Fruit fly (Drosophila melanogaster): ENCODE measurements around the gene Droj2.
A peak's percentile ranks its signal among the peaks of the same experiment; 100 is the strongest.

Gene Droj2

DNA sequence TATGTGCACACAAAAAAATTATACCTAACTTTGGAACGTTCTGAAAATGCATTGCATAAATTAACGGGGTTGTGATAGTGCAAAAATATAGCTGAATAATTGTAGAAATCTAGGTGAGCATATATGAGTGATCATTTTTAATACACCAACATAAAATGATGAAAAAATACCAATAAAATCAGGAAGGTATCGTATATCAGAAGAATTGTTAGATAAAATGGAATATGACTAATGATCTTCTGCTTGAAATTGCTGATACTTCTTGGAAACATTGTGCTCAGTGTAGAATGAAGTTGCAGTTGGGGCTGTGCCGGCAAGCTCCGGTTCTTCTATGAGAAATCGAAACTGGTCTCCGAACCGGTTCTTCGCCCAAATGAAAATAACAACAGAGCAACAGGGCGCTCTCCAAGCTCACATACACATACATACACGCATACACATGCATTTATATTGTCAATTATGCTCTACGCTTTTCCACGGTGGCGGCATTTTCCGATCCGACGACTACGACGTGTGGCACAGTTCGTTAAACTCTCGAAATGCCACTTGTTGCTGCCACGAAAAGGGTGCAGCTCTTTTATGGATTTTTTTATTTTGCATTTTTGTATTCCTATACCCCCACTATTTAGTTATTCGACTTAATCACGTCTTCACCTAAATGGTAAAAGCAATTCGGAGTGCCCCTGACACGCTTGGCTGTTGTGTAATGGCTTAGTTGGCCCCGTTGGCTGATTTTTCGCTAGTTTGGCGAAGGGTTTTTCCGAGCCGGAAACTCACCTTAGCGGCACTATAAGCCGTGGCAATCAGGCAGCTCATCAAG, 19.2 kb downstream of the Droj2 start (continued):
- TF ChIP-seq aop (GFP tag; IDR thresholded peaks at IDR 0.05) (no peak), Taf1 (GFP tag; IDR thresholded peaks at IDR 0.05) (peak; percentile 65; the same call in 1 of the 2 replicates), dimm (GFP tag; IDR thresholded peaks at IDR 0.05) (peak; percentile 11; the same call in 1 of the 2 replicates), ash1 (GFP tag; optimal IDR thresholded peaks at IDR 0.05) (no peak), CG4707 (GFP tag; optimal IDR thresholded peaks at IDR 0.05) (peak; percentile 66), CG8290 (GFP tag; optimal IDR thresholded peaks at IDR 0.05) (peak; percentile 88), CG8290 (tag; optimal IDR thresholded peaks at IDR 0.05) (peak; percentile 58 to 77), Ravus (GFP tag; IDR thresholded peaks at IDR 0.05) (peak; percentile 66), Sry-β (GFP tag; optimal IDR thresholded peaks at IDR 0.05) (peak; percentile 49), CG1792 (GFP tag; optimal IDR thresholded peaks at IDR 0.05) (peak; percentile 79), Eip74EF (GFP tag; optimal IDR thresholded peaks at IDR 0.05) (peak in 1 of 2 experiments; percentile 92), CG18619 (GFP tag; optimal IDR thresholded peaks at IDR 0.05) (peak; percentile 89), MBD-R2 (GFP tag; IDR thresholded peaks at IDR 0.05) (peak; percentile 48), Asciz (GFP tag; optimal IDR thresholded peaks at IDR 0.05) (peak; percentile 84), crol (GFP tag; IDR thresholded peaks at IDR 0.05) (no peak), crc (GFP tag; optimal IDR thresholded peaks at IDR 0.05) (peak; percentile 76), bsh (GFP tag; optimal IDR thresholded peaks at IDR 0.05) (peak; percentile 90 to 91), sug (tag; optimal IDR thresholded peaks at IDR 0.05) (peak; percentile 76), Deaf1 (tag; optimal IDR thresholded peaks at IDR 0.05) (peak; percentile 48), CG9932 (GFP tag; IDR thresholded peaks at IDR 0.05) (peak; percentile 85), ttk (GFP tag; IDR thresholded peaks at IDR 0.05) (peak; percentile 83), Hey (tag; optimal IDR thresholded peaks at IDR 0.05) (peak; percentile 19), stc (GFP tag; IDR thresholded peaks at IDR 0.05) (peak; percentile 86; the same call in 1 of the 2 replicates), zfh1 (GFP tag; IDR thresholded peaks at IDR 0.05) (peak; percentile 82), CG4854 (GFP tag; optimal IDR thresholded peaks at IDR 0.05) (peak; percentile 83), CG10979 (tag; optimal IDR thresholded peaks at IDR 0.05) (peak; percentile 93), CG10431 (GFP tag; optimal IDR thresholded peaks at IDR 0.05) (peak; percentile 76), CG13424 (tag; optimal IDR thresholded peaks at IDR 0.05) (peak; percentile 92), CG43689 (GFP tag; IDR thresholded peaks at IDR 0.05) (peak; percentile 39; the same call in 1 of the 2 replicates), vnd (GFP tag; IDR thresholded peaks at IDR 0.05; ENCODE audit: partially characterized antibody) (no peak), CG3726 (GFP tag; IDR thresholded peaks at IDR 0.05) (peak; percentile 80; the same call in 2 of the 3 replicates), Optix (GFP tag; IDR thresholded peaks at IDR 0.05) (no peak), CG13296 (GFP tag; optimal IDR thresholded peaks at IDR 0.05) (peak; percentile 84), CG14965 (GFP tag; optimal IDR thresholded peaks at IDR 0.05; ENCODE audit: borderline replicate concordance) (peak; percentile 5), ato (GFP tag; IDR thresholded peaks at IDR 0.05; ENCODE audit: partially characterized antibody) (no peak), lola (GFP tag; optimal IDR thresholded peaks at IDR 0.05) (peak in 1 of 3 experiments; percentile 94), CG14710 (tag; optimal IDR thresholded peaks at IDR 0.05) (peak; percentile 92), tio (GFP tag; optimal IDR thresholded peaks at IDR 0.05) (peak; percentile 92), gcm2 (GFP tag; optimal IDR thresholded peaks at IDR 0.05) (peak; percentile 82), CG17361 (GFP tag; IDR thresholded peaks at IDR 0.05) (peak; percentile 96), CG2116 (GFP tag; optimal IDR thresholded peaks at IDR 0.05) (peak; percentile 64), CG32532 (GFP tag; IDR thresholded peaks at IDR 0.05) (peak; percentile 89), hb (GFP tag; IDR thresholded peaks at IDR 0.05; ENCODE audit: partially characterized antibody) (no peak), CG6791 (GFP tag; IDR thresholded peaks at IDR 0.05; ENCODE audit: partially characterized antibody) (no peak), Nf-YB (GFP tag; optimal IDR thresholded peaks at IDR 0.05) (peak; percentile 80), CG6175 (GFP tag; IDR thresholded peaks at IDR 0.05) (0 out of 3 replicates have a peak, but pooled peaks have one; percentile 32), YL-1 (GFP tag; optimal IDR thresholded peaks at IDR 0.05) (peak; percentile 3), CG10565 (GFP tag; optimal IDR thresholded peaks at IDR 0.05) (peak; percentile 57)
